In the genomic region with DNA sequence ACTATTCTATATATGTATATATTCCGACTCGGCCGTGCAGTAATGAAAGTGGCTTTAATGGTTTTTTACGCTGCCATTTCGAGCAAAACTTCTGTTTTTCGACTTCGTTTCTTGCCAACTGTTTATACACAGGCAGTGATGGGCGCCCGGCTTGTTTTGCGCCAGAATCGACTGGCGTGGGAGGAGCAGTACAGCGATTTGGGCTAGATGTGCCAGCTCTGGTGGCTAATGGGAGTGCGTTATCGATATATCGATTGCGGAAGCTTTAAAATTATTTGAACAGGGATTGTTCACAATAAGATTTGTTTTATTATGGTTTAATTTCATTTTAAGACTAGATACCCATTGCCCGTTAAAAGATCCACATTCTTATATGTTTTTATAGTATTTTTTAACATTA, we compare ENCODE assay signal across 1 fruit fly cellular context.
TF ChIP-seq lines count a peak whose summit lies in the region.

A gene (minus strand): TSS at position 136 of the 400 bp plus-strand sequence.

TF ChIP-seq in whole organism, embryonic, 481 proteins besides CTCF, POLR2A, EP300 and RAD21 (continued from another document and continues in another):
- no peak for TF ChIP-seq CG13894 (tag; optimal IDR thresholded peaks at IDR 0.05; lab: Kevin White, UChicago)
- TF ChIP-seq CG30431 (GFP tag; optimal IDR thresholded peaks at IDR 0.05; lab: Kevin White, UChicago): no peak
- TF ChIP-seq fu2 (GFP tag; optimal IDR thresholded peaks at IDR 0.05; lab: Kevin White, UChicago): peak; percentile 38
- TF ChIP-seq CG8765 (GFP tag; IDR thresholded peaks at IDR 0.05; lab: Robert Waterston, UW): no peak
- TF ChIP-seq Blimp-1 (GFP tag; optimal IDR thresholded peaks at IDR 0.05; lab: Kevin White, UChicago): no peak
- TF ChIP-seq Mad (GFP tag; optimal IDR thresholded peaks at IDR 0.05; lab: Kevin White, UChicago): peak; percentile 44
- no peak for TF ChIP-seq hkb (optimal IDR thresholded peaks at IDR 0.05; lab: Kevin White, UChicago)
- TF ChIP-seq hkb (GFP tag; IDR thresholded peaks at IDR 0.05; lab: Robert Waterston, UW): no peak
- TF ChIP-seq zen2 (GFP tag; IDR thresholded peaks at IDR 0.05; lab: Robert Waterston, UW; ENCODE audit: partially characterized antibody): peak; percentile 54; the same call in 2 of the 3 replicates
- peak; percentile 61 for TF ChIP-seq MESR4 (GFP tag; optimal IDR thresholded peaks at IDR 0.05; lab: Kevin White, UChicago)
- no peak for TF ChIP-seq Taf1 (GFP tag; IDR thresholded peaks at IDR 0.05; lab: Robert Waterston, UW)
- TF ChIP-seq slou (GFP tag; optimal IDR thresholded peaks at IDR 0.05; lab: Kevin White, UChicago): peak; percentile 53
- TF ChIP-seq dmrt11E (tag; optimal IDR thresholded peaks at IDR 0.05; lab: Kevin White, UChicago): peak; percentile 16
- no peak for TF ChIP-seq CG31388 (GFP tag; optimal IDR thresholded peaks at IDR 0.05; lab: Kevin White, UChicago)
- TF ChIP-seq CG18619 (GFP tag; optimal IDR thresholded peaks at IDR 0.05; lab: Kevin White, UChicago): peak; percentile 34
- peak; percentile 12; the same call in 1 of the 3 replicates for TF ChIP-seq ci (GFP tag; IDR thresholded peaks at IDR 0.05; lab: Robert Waterston, UW)
- TF ChIP-seq Fer1 (GFP tag; optimal IDR thresholded peaks at IDR 0.05; lab: Kevin White, UChicago): peak; percentile 39
- peak; percentile 48 for TF ChIP-seq CG30020 (tag; optimal IDR thresholded peaks at IDR 0.05; lab: Kevin White, UChicago)
- TF ChIP-seq YL-1 (GFP tag; optimal IDR thresholded peaks at IDR 0.05; lab: Kevin White, UChicago): peak; percentile 60
- TF ChIP-seq sqz (GFP tag; optimal IDR thresholded peaks at IDR 0.05; lab: Kevin White, UChicago): no peak
- TF ChIP-seq Dip2 (GFP tag; IDR thresholded peaks at IDR 0.05; lab: Robert Waterston, UW): no peak
- peak in 1 of 2 experiments; percentile 35 for TF ChIP-seq Hr51 (GFP tag; optimal IDR thresholded peaks at IDR 0.05; lab: Kevin White, UChicago)
- TF ChIP-seq Hmx (GFP tag; optimal IDR thresholded peaks at IDR 0.05; lab: Kevin White, UChicago): no peak
- no peak for TF ChIP-seq CG11398 (GFP tag; optimal IDR thresholded peaks at IDR 0.05; lab: Kevin White, UChicago)
- peak; percentile 76 for TF ChIP-seq Doc3 (GFP tag; IDR thresholded peaks at IDR 0.05; lab: Robert Waterston, UW; ENCODE audit: partially characterized antibody)
- peak; percentile 11; the same call in 1 of the 2 replicates for TF ChIP-seq Atf6 (GFP tag; IDR thresholded peaks at IDR 0.05; lab: Robert Waterston, UW)
- TF ChIP-seq Rfx (GFP tag; IDR thresholded peaks at IDR 0.05; lab: Robert Waterston, UW): peak; percentile 73
- TF ChIP-seq caup (GFP tag; optimal IDR thresholded peaks at IDR 0.05; lab: Kevin White, UChicago; ENCODE audit: severe bottlenecking): peak; percentile 31
- TF ChIP-seq peb (GFP tag; IDR thresholded peaks at IDR 0.05; lab: Robert Waterston, UW): no peak
- TF ChIP-seq nerfin-2 (GFP tag; IDR thresholded peaks at IDR 0.05; lab: Robert Waterston, UW; ENCODE audit: partially characterized antibody): peak; percentile 60
- no peak for TF ChIP-seq corto (GFP tag; optimal IDR thresholded peaks at IDR 0.05; lab: Kevin White, UChicago)
- TF ChIP-seq Dad (GFP tag; optimal IDR thresholded peaks at IDR 0.05; lab: Kevin White, UChicago): peak; percentile 37
- no peak for TF ChIP-seq sc (optimal IDR thresholded peaks at IDR 0.05; lab: Kevin White, UChicago)
- no peak for TF ChIP-seq sc (GFP tag; optimal IDR thresholded peaks at IDR 0.05; lab: Kevin White, UChicago)
- peak; percentile 25 for TF ChIP-seq p53 (GFP tag; optimal IDR thresholded peaks at IDR 0.05; lab: Kevin White, UChicago)
- no peak for TF ChIP-seq CG43689 (GFP tag; IDR thresholded peaks at IDR 0.05; lab: Robert Waterston, UW)
- TF ChIP-seq CG3847 (GFP tag; IDR thresholded peaks at IDR 0.05; lab: Robert Waterston, UW): peak; percentile 40; the same call in 1 of the 2 replicates
- peak; percentile 30 for TF ChIP-seq pum (GFP tag; optimal IDR thresholded peaks at IDR 0.05; lab: Kevin White, UChicago)
- no peak for TF ChIP-seq aop (GFP tag; IDR thresholded peaks at IDR 0.05; lab: Robert Waterston, UW)
- TF ChIP-seq CG9932 (GFP tag; IDR thresholded peaks at IDR 0.05; lab: Robert Waterston, UW): peak; percentile 73
- peak; percentile 86 for TF ChIP-seq pzg (GFP tag; optimal IDR thresholded peaks at IDR 0.05; lab: Kevin White, UChicago)
- no peak for TF ChIP-seq Optix (GFP tag; IDR thresholded peaks at IDR 0.05; lab: Robert Waterston, UW)
- no peak for TF ChIP-seq CG7271 (tag; optimal IDR thresholded peaks at IDR 0.05; lab: Kevin White, UChicago)
- peak; percentile 28 for TF ChIP-seq Max (GFP tag; optimal IDR thresholded peaks at IDR 0.05; lab: Kevin White, UChicago)
- TF ChIP-seq Side (GFP tag; optimal IDR thresholded peaks at IDR 0.05; lab: Kevin White, UChicago): peak; percentile 31
- TF ChIP-seq CG14710 (tag; optimal IDR thresholded peaks at IDR 0.05; lab: Kevin White, UChicago): peak; percentile 58
- peak; percentile 83; the same call in 1 of the 4 replicates for TF ChIP-seq chinmo (GFP tag; IDR thresholded peaks at IDR 0.05; lab: Robert Waterston, UW; ENCODE audit: partially characterized antibody)
- TF ChIP-seq CG34224 (GFP tag; IDR thresholded peaks at IDR 0.05; lab: Robert Waterston, UW; ENCODE audit: partially characterized antibody): peak; percentile 77
- peak; percentile 80 for TF ChIP-seq CG15514 (GFP tag; optimal IDR thresholded peaks at IDR 0.05; lab: Kevin White, UChicago)
- TF ChIP-seq mld (GFP tag; IDR thresholded peaks at IDR 0.05; lab: Robert Waterston, UW; ENCODE audit: partially characterized antibody): peak; percentile 72; the same call in 2 of the 3 replicates
- TF ChIP-seq CG33557 (GFP tag; optimal IDR thresholded peaks at IDR 0.05; lab: Kevin White, UChicago): no peak
- peak; percentile 22 for TF ChIP-seq Hsf (GFP tag; optimal IDR thresholded peaks at IDR 0.05; lab: Kevin White, UChicago)
- TF ChIP-seq gfzf (GFP tag; optimal IDR thresholded peaks at IDR 0.05; lab: Kevin White, UChicago): peak; percentile 44
- peak; percentile 22 for TF ChIP-seq CG13775 (GFP tag; optimal IDR thresholded peaks at IDR 0.05; lab: Kevin White, UChicago)
- peak; percentile 14 for TF ChIP-seq pfk (GFP tag; optimal IDR thresholded peaks at IDR 0.05; lab: Kevin White, UChicago)
- peak; percentile 99 for TF ChIP-seq Sry-β (GFP tag; optimal IDR thresholded peaks at IDR 0.05; lab: Kevin White, UChicago)
- peak; percentile 9 for TF ChIP-seq Hr3 (GFP tag; optimal IDR thresholded peaks at IDR 0.05; lab: Kevin White, UChicago)
- TF ChIP-seq hb (GFP tag; IDR thresholded peaks at IDR 0.05; lab: Robert Waterston, UW; ENCODE audit: partially characterized antibody): peak; percentile 80
- TF ChIP-seq jumu (GFP tag; optimal IDR thresholded peaks at IDR 0.05; lab: Kevin White, UChicago): peak; percentile 47
- peak; percentile 86 for TF ChIP-seq amos (GFP tag; IDR thresholded peaks at IDR 0.05; lab: Robert Waterston, UW; ENCODE audit: partially characterized antibody)
- TF ChIP-seq CG17186 (GFP tag; optimal IDR thresholded peaks at IDR 0.05; lab: Kevin White, UChicago): peak; percentile 51
- peak; percentile 23 for TF ChIP-seq CG10543 (GFP tag; optimal IDR thresholded peaks at IDR 0.05; lab: Kevin White, UChicago)
- no peak for TF ChIP-seq Adf1 (GFP tag; IDR thresholded peaks at IDR 0.05; lab: Robert Waterston, UW)
- no peak for TF ChIP-seq gcm (GFP tag; optimal IDR thresholded peaks at IDR 0.05; lab: Kevin White, UChicago)
- TF ChIP-seq lbe (GFP tag; optimal IDR thresholded peaks at IDR 0.05; lab: Kevin White, UChicago): peak; percentile 26
- TF ChIP-seq CG2875 (GFP tag; optimal IDR thresholded peaks at IDR 0.05; lab: Kevin White, UChicago): no peak
- TF ChIP-seq h (optimal IDR thresholded peaks at IDR 0.05; lab: Kevin White, UChicago): no peak
- no peak for TF ChIP-seq CG31224 (GFP tag; IDR thresholded peaks at IDR 0.05; lab: Robert Waterston, UW)
- no peak for TF ChIP-seq tll (GFP tag; optimal IDR thresholded peaks at IDR 0.05; lab: Kevin White, UChicago)
- peak; percentile 94 for TF ChIP-seq Elba2 (GFP tag; optimal IDR thresholded peaks at IDR 0.05; lab: Kevin White, UChicago)
- peak; percentile 56 for TF ChIP-seq CG13624 (GFP tag; optimal IDR thresholded peaks at IDR 0.05; lab: Kevin White, UChicago)
- peak; percentile 78 for TF ChIP-seq vnd (GFP tag; IDR thresholded peaks at IDR 0.05; lab: Robert Waterston, UW; ENCODE audit: partially characterized antibody)
- TF ChIP-seq dan (GFP tag; IDR thresholded peaks at IDR 0.05; lab: Robert Waterston, UW): no peak
- peak in 1 of 2 experiments; percentile 16 for TF ChIP-seq Pdp1 (GFP tag; optimal IDR thresholded peaks at IDR 0.05; lab: Kevin White, UChicago)
- TF ChIP-seq zfh1 (GFP tag; IDR thresholded peaks at IDR 0.05; lab: Robert Waterston, UW): 0 out of 3 replicates have a peak, but pooled peaks have one; percentile 17
- TF ChIP-seq CoRest (tag; optimal IDR thresholded peaks at IDR 0.05; lab: Kevin White, UChicago): peak; percentile 57
- no peak for TF ChIP-seq CG18764 (GFP tag; optimal IDR thresholded peaks at IDR 0.05; lab: Kevin White, UChicago)
- no peak for TF ChIP-seq HHEX (GFP tag; optimal IDR thresholded peaks at IDR 0.05; lab: Kevin White, UChicago)
- TF ChIP-seq sna (GFP tag; IDR thresholded peaks at IDR 0.05; lab: Robert Waterston, UW; ENCODE audit: partially characterized antibody): peak; percentile 84
- TF ChIP-seq gce (GFP tag; IDR thresholded peaks at IDR 0.05; lab: Robert Waterston, UW): no peak
- TF ChIP-seq Scr (GFP tag; IDR thresholded peaks at IDR 0.05; lab: Robert Waterston, UW; ENCODE audit: partially characterized antibody): peak; percentile 83
- peak; percentile 33 for TF ChIP-seq CG34376 (GFP tag; optimal IDR thresholded peaks at IDR 0.05; lab: Kevin White, UChicago)
- TF ChIP-seq sima (GFP tag; optimal IDR thresholded peaks at IDR 0.05; lab: Kevin White, UChicago): no peak
- TF ChIP-seq hth (optimal IDR thresholded peaks at IDR 0.05; lab: Kevin White, UChicago): no peak
- peak; percentile 77 for TF ChIP-seq E2f2 (GFP tag; IDR thresholded peaks at IDR 0.05; lab: Robert Waterston, UW)
- TF ChIP-seq danr (GFP tag; IDR thresholded peaks at IDR 0.05; lab: Robert Waterston, UW): no peak
- no peak for TF ChIP-seq crol (GFP tag; IDR thresholded peaks at IDR 0.05; lab: Robert Waterston, UW)
- peak; percentile 8 for TF ChIP-seq PHDP (tag; optimal IDR thresholded peaks at IDR 0.05; lab: Kevin White, UChicago)
- TF ChIP-seq CG13424 (tag; optimal IDR thresholded peaks at IDR 0.05; lab: Kevin White, UChicago): peak; percentile 14
- no peak for TF ChIP-seq CG6175 (GFP tag; IDR thresholded peaks at IDR 0.05; lab: Robert Waterston, UW)
- peak; percentile 18 for TF ChIP-seq CG10979 (tag; optimal IDR thresholded peaks at IDR 0.05; lab: Kevin White, UChicago)
- TF ChIP-seq CG12391 (tag; optimal IDR thresholded peaks at IDR 0.05; lab: Kevin White, UChicago): peak; percentile 46
- TF ChIP-seq Dip3 (GFP tag; optimal IDR thresholded peaks at IDR 0.05; lab: Kevin White, UChicago): peak; percentile 39
- TF ChIP-seq CG12659 (GFP tag; optimal IDR thresholded peaks at IDR 0.05; lab: Kevin White, UChicago): peak; percentile 51
- TF ChIP-seq CG32767 (GFP tag; IDR thresholded peaks at IDR 0.05; lab: Robert Waterston, UW): peak; percentile 10; the same call in 1 of the 2 replicates
- TF ChIP-seq hbn (GFP tag; IDR thresholded peaks at IDR 0.05; lab: Robert Waterston, UW; ENCODE audit: partially characterized antibody): peak; percentile 78
- TF ChIP-seq BtbVII (GFP tag; optimal IDR thresholded peaks at IDR 0.05; lab: Kevin White, UChicago): no peak
- no peak for TF ChIP-seq Tbp (GFP tag; optimal IDR thresholded peaks at IDR 0.05; lab: Kevin White, UChicago)
- no peak for TF ChIP-seq CG9437 (GFP tag; optimal IDR thresholded peaks at IDR 0.05; lab: Kevin White, UChicago)
- TF ChIP-seq pho (GFP tag; optimal IDR thresholded peaks at IDR 0.05; lab: Kevin White, UChicago): peak; percentile 42
- peak; percentile 64 for TF ChIP-seq B-H2 (GFP tag; optimal IDR thresholded peaks at IDR 0.05; lab: Kevin White, UChicago)
- no peak for TF ChIP-seq CG10147 (GFP tag; optimal IDR thresholded peaks at IDR 0.05; lab: Kevin White, UChicago)
- peak; percentile 52 for TF ChIP-seq NfI (GFP tag; optimal IDR thresholded peaks at IDR 0.05; lab: Kevin White, UChicago)
- TF ChIP-seq maf-S (GFP tag; optimal IDR thresholded peaks at IDR 0.05; lab: Kevin White, UChicago): peak; percentile 39
- TF ChIP-seq Dref (GFP tag; IDR thresholded peaks at IDR 0.05; lab: Robert Waterston, UW): peak; percentile 92
- TF ChIP-seq Trl (optimal IDR thresholded peaks at IDR 0.05; lab: Kevin White, UChicago): no peak
- peak; percentile 48 for TF ChIP-seq Trl (GFP tag; optimal IDR thresholded peaks at IDR 0.05; lab: Kevin White, UChicago)
- no peak for TF ChIP-seq CG18262 (tag; optimal IDR thresholded peaks at IDR 0.05; lab: Kevin White, UChicago)
- peak; percentile 80 for TF ChIP-seq Sry-δ (GFP tag; optimal IDR thresholded peaks at IDR 0.05; lab: Kevin White, UChicago)
- TF ChIP-seq Camta (GFP tag; optimal IDR thresholded peaks at IDR 0.05; lab: Kevin White, UChicago): peak; percentile 3
- peak; percentile 67 for TF ChIP-seq Ets97D (GFP tag; optimal IDR thresholded peaks at IDR 0.05; lab: Kevin White, UChicago)
- TF ChIP-seq ash1 (GFP tag; optimal IDR thresholded peaks at IDR 0.05; lab: Kevin White, UChicago): no peak
- peak; percentile 34 for TF ChIP-seq CG8924 (tag; optimal IDR thresholded peaks at IDR 0.05; lab: Kevin White, UChicago)
- TF ChIP-seq CG14014 (GFP tag; IDR thresholded peaks at IDR 0.05; lab: Robert Waterston, UW): peak; percentile 25; the same call in 1 of the 2 replicates
- TF ChIP-seq sug (tag; optimal IDR thresholded peaks at IDR 0.05; lab: Kevin White, UChicago): peak; percentile 61
- 0 out of 2 replicates have a peak, but pooled peaks have one; percentile 36 for TF ChIP-seq H2.0 (GFP tag; IDR thresholded peaks at IDR 0.05; lab: Robert Waterston, UW)
- TF ChIP-seq Drgx (GFP tag; IDR thresholded peaks at IDR 0.05; lab: Robert Waterston, UW): no peak
- TF ChIP-seq grau (tag; optimal IDR thresholded peaks at IDR 0.05; lab: Kevin White, UChicago): peak; percentile 37
- TF ChIP-seq HmgD (GFP tag; optimal IDR thresholded peaks at IDR 0.05; lab: Kevin White, UChicago): peak; percentile 49
- TF ChIP-seq ems (GFP tag; optimal IDR thresholded peaks at IDR 0.05; lab: Kevin White, UChicago): peak; percentile 44
- peak; percentile 77 for TF ChIP-seq CG42726 (GFP tag; IDR thresholded peaks at IDR 0.05; lab: Robert Waterston, UW; ENCODE audit: partially characterized antibody)
- no peak for TF ChIP-seq usp (GFP tag; optimal IDR thresholded peaks at IDR 0.05; lab: Kevin White, UChicago)
- TF ChIP-seq sim (GFP tag; IDR thresholded peaks at IDR 0.05; lab: Robert Waterston, UW): no peak
- peak; percentile 41 for TF ChIP-seq gcm2 (GFP tag; optimal IDR thresholded peaks at IDR 0.05; lab: Kevin White, UChicago)
- peak; percentile 0 for TF ChIP-seq nerfin-1 (tag; optimal IDR thresholded peaks at IDR 0.05; lab: Kevin White, UChicago)
